Worm (Caenorhabditis elegans) whole organism, L1 larva: ENCODE results near the gene C56E6.2.

Source experiments
- ama-1 ChIP-seq: fragments of 150-350 bp; optimal IDR thresholded peaks from 2 replicates; lab custom pipeline; 2014
- ceh-82 ChIP-seq, 3 experiments: fragments of 150-350 bp in 1 of 3; sonication (generic microtip) in 2 of 3; optimal IDR thresholded peaks; 2 replicates each; lab custom pipeline; 2014 to 2017; ENCODE audit warnings: missing biosample characterization in 3 of 3, missing genetic modification characterization in 3 of 3
- dpl-1 ChIP-seq, 3 experiments: fragments of 150-350 bp in 2 of 3; sonication (generic microtip) in 1 of 3; optimal IDR thresholded peaks; 2 replicates each; lab custom pipeline; 2014 to 2017; ENCODE audit warnings: missing biosample characterization in 3 of 3, missing genetic modification characterization in 3 of 3, missing genetic modification reagents in 3 of 3
- elt-3 ChIP-seq, 6 experiments: fragments of 150-350 bp in 1 of 6; sonication (generic microtip); optimal IDR thresholded peaks; 2 replicates each; lab custom pipeline; 2017 to 2018; ENCODE audit warnings: missing biosample characterization in 6 of 6, missing genetic modification characterization in 6 of 6, inconsistent platforms in 1 of 6
- fos-1 ChIP-seq: fragments of 150-350 bp; optimal IDR thresholded peaks from 2 replicates; lab custom pipeline; 2014; ENCODE audit warnings: missing biosample characterization, missing genetic modification characterization
- nhr-28 ChIP-seq: fragments of 150-350 bp; optimal IDR thresholded peaks from 2 replicates; lab custom pipeline; 2014; ENCODE audit warnings: missing biosample characterization, missing genetic modification characterization
- nhr-47 ChIP-seq: sonication (generic microtip); optimal IDR thresholded peaks from 2 replicates; lab custom pipeline; 2016; ENCODE audit warnings: mild to moderate bottlenecking, missing genetic modification characterization, moderate library complexity, missing compliant biosample characterization
- nhr-76 ChIP-seq: sonication (generic microtip); optimal IDR thresholded peaks from 2 replicates; lab custom pipeline; 2017; ENCODE audit warnings: missing biosample characterization, missing genetic modification characterization

DNA sequence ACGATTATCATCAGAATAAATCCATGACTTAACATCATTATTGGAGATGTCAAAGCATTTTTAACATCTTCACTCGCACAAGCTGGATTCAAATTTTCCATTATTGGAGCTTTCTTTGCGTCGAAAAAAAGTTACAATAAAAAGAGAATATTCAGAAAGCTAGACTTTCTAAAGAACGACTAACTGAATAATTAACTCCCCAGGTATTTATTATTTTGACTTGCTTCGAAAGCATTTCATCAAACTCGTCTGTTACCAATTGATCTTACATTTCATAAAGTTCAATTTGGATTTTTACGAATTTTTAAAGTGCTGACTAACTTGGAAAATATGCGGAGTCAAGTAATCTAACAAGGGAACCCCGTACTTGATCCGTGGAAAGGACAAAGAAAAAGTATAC is 50.9 kb downstream of the C56E6.2 start, which contains the start of gene sra-29:
- TF ChIP-seq ceh-82 (tag; optimal IDR thresholded peaks at IDR 0.05; lab: Kevin White, UChicago), result no peak
- no peak for TF ChIP-seq nhr-76
- TF ChIP-seq dpl-1 (GFP tag; optimal IDR thresholded peaks at IDR 0.05; lab: Kevin White, UChicago), result no peak
- TF ChIP-seq nhr-28 (tag; lab: Kevin White, UChicago), result no peak
- no peak for TF ChIP-seq elt-3 (tag; optimal IDR thresholded peaks at IDR 0.05; lab: Kevin White, UChicago)
- TF ChIP-seq nhr-47, result no peak
- no peak for TF ChIP-seq ama-1 (lab: Kevin White, UChicago)
- no peak for TF ChIP-seq fos-1 (tag; lab: Kevin White, UChicago)
